Fruit fly (Drosophila melanogaster): ENCODE results near the gene bai.
A peak's percentile ranks its signal among the peaks of the same experiment; 100 is the strongest.

Gene bai

dm6 chr3R:25069569-25069968 lies 30.4 kb downstream of the bai start, which contains the start of the genes Stt3B and CG11839 (continued):
- TF ChIP-seq CG3281 (GFP tag; optimal IDR thresholded peaks at IDR 0.05): peak; percentile 66
- TF ChIP-seq Med (GFP tag): peak; percentile 96
- TF ChIP-seq CG4282 (GFP tag; optimal IDR thresholded peaks at IDR 0.05): peak; percentile 67
- peak; percentile 89 for TF ChIP-seq CG2129 (GFP tag; IDR thresholded peaks at IDR 0.05; ENCODE audit: partially characterized antibody)
- TF ChIP-seq chif (GFP tag; optimal IDR thresholded peaks at IDR 0.05): peak; percentile 55 to 82
- TF ChIP-seq Bteb2 (GFP tag; optimal IDR thresholded peaks at IDR 0.05): peak; percentile 70
- TF ChIP-seq Trl (optimal IDR thresholded peaks at IDR 0.05): no peak
- peak; percentile 84 for TF ChIP-seq Trl (GFP tag; optimal IDR thresholded peaks at IDR 0.05)
- peak; percentile 71 for TF ChIP-seq CG9437 (GFP tag; optimal IDR thresholded peaks at IDR 0.05)
- peak; percentile 74 for TF ChIP-seq Six4 (GFP tag; optimal IDR thresholded peaks at IDR 0.05)
- TF ChIP-seq Opbp (GFP tag; IDR thresholded peaks at IDR 0.05; ENCODE audit: partially characterized antibody): peak; percentile 82
- TF ChIP-seq Camta (GFP tag; optimal IDR thresholded peaks at IDR 0.05): peak; percentile 74
- peak; percentile 85 for TF ChIP-seq CG2712 (tag; optimal IDR thresholded peaks at IDR 0.05)
- peak; percentile 59 for TF ChIP-seq ERR (GFP tag; optimal IDR thresholded peaks at IDR 0.05)
- peak; percentile 10; the same call in 1 of the 2 replicates for TF ChIP-seq cas (GFP tag; IDR thresholded peaks at IDR 0.05)
- TF ChIP-seq Scr (GFP tag; IDR thresholded peaks at IDR 0.05; ENCODE audit: partially characterized antibody): peak; percentile 95
- 0 out of 2 replicates have a peak, but pooled peaks have one; percentile 23 for TF ChIP-seq onecut (GFP tag; IDR thresholded peaks at IDR 0.05)
- 0 out of 2 replicates have a peak, but pooled peaks have one; percentile 21 for TF ChIP-seq stc (GFP tag; IDR thresholded peaks at IDR 0.05)
- TF ChIP-seq vvl (GFP tag; IDR thresholded peaks at IDR 0.05): peak; percentile 68
- TF ChIP-seq mam (GFP tag; optimal IDR thresholded peaks at IDR 0.05): peak; percentile 86
- no peak for TF ChIP-seq Poxn (GFP tag; IDR thresholded peaks at IDR 0.05)
- TF ChIP-seq Taf1 (GFP tag; IDR thresholded peaks at IDR 0.05): peak; percentile 65; the same call in 1 of the 2 replicates
- no peak for TF ChIP-seq CG31441 (GFP tag; IDR thresholded peaks at IDR 0.05)
- TF ChIP-seq CG18476 (GFP tag; optimal IDR thresholded peaks at IDR 0.05): peak; percentile 56
- TF ChIP-seq B-H2 (GFP tag; optimal IDR thresholded peaks at IDR 0.05): peak; percentile 62
- no peak for TF ChIP-seq toy (GFP tag; IDR thresholded peaks at IDR 0.05)
- TF ChIP-seq CG9727 (GFP tag; optimal IDR thresholded peaks at IDR 0.05): peak; percentile 74
- TF ChIP-seq MESR4 (GFP tag; optimal IDR thresholded peaks at IDR 0.05): peak; percentile 46
- TF ChIP-seq CG9797 (GFP tag; optimal IDR thresholded peaks at IDR 0.05): peak; percentile 39
- peak; percentile 6 for TF ChIP-seq Hmx (GFP tag; optimal IDR thresholded peaks at IDR 0.05)
- TF ChIP-seq CG17829 (tag; optimal IDR thresholded peaks at IDR 0.05): peak; percentile 72
- TF ChIP-seq chn (GFP tag; optimal IDR thresholded peaks at IDR 0.05): peak; percentile 75
- peak; percentile 70 for TF ChIP-seq zfh1 (GFP tag; IDR thresholded peaks at IDR 0.05)
- peak; percentile 69 for TF ChIP-seq CG13296 (GFP tag; optimal IDR thresholded peaks at IDR 0.05)
- TF ChIP-seq pzg (GFP tag; optimal IDR thresholded peaks at IDR 0.05): peak; percentile 85
- no peak for TF ChIP-seq Eip74EF (GFP tag; optimal IDR thresholded peaks at IDR 0.05)
- no peak for TF ChIP-seq bowl (GFP tag; IDR thresholded peaks at IDR 0.05)
- TF ChIP-seq CG34224 (GFP tag; IDR thresholded peaks at IDR 0.05; ENCODE audit: partially characterized antibody): peak; percentile 93
- peak; percentile 62 for TF ChIP-seq CG12104 (GFP tag; optimal IDR thresholded peaks at IDR 0.05)
- peak; percentile 91 for TF ChIP-seq CG14860 (GFP tag; IDR thresholded peaks at IDR 0.05; ENCODE audit: partially characterized antibody)
- TF ChIP-seq tx (GFP tag; optimal IDR thresholded peaks at IDR 0.05): peak; percentile 78
- TF ChIP-seq ind (GFP tag; optimal IDR thresholded peaks at IDR 0.05): peak; percentile 81
- TF ChIP-seq Antp (GFP tag; optimal IDR thresholded peaks at IDR 0.05): peak; percentile 76
- TF ChIP-seq nerfin-1 (tag; optimal IDR thresholded peaks at IDR 0.05): peak; percentile 72
- TF ChIP-seq ttk (GFP tag; IDR thresholded peaks at IDR 0.05): 0 out of 2 replicates have a peak, but pooled peaks have one; percentile 6
- TF ChIP-seq emc (GFP tag; optimal IDR thresholded peaks at IDR 0.05): peak; percentile 35
- peak; percentile 79 for TF ChIP-seq CG14441 (GFP tag; IDR thresholded peaks at IDR 0.05)
- peak; percentile 58 for TF ChIP-seq Ada2b (GFP tag; IDR thresholded peaks at IDR 0.05)
- TF ChIP-seq CG13424 (tag; optimal IDR thresholded peaks at IDR 0.05): peak; percentile 77
- TF ChIP-seq CG9609 (GFP tag; optimal IDR thresholded peaks at IDR 0.05): peak; percentile 74
- peak; percentile 94 for TF ChIP-seq Doc3 (GFP tag; IDR thresholded peaks at IDR 0.05; ENCODE audit: partially characterized antibody)

Measured in whole organism, embryonic.